Fruit fly (Drosophila melanogaster) whole organism, embryonic: ENCODE results near the gene rasp.

Source experiments
- Abd-B ChIP-seq: fragments of 200-800 bp; sonication (Bioruptor generic); optimal IDR thresholded peaks from 2 replicates; lab custom pipeline; 2018; ENCODE audit warnings: missing biosample characterization, mild to moderate bottlenecking, missing genetic modification characterization, moderate library complexity
- Adf1 ChIP-seq: fragments of 200-800 bp; sonication (Bioruptor generic); IDR thresholded peaks from 2 replicates; pipeline ENCODE4 v1.3.6; 2022; ENCODE audit warnings: missing biosample characterization, missing genetic modification characterization
- CG14965 ChIP-seq: fragments of 200-800 bp; sonication (Bioruptor generic); optimal IDR thresholded peaks from 2 replicates; lab custom pipeline; 2016; ENCODE audit warnings: missing biosample characterization, missing genetic modification characterization, borderline replicate concordance
- CG1529 ChIP-seq: fragments of 200-800 bp; sonication (Bioruptor generic); optimal IDR thresholded peaks from 3 replicates; lab custom pipeline; 2018; ENCODE audit warnings: missing biosample characterization, missing genetic modification characterization
- CG1647 ChIP-seq: fragments of 200-800 bp; sonication (Bioruptor generic); optimal IDR thresholded peaks from 3 replicates; lab custom pipeline; 2016; ENCODE audit warnings: missing biosample characterization, missing genetic modification characterization
- CG17612 ChIP-seq: fragments of 200-800 bp; sonication (Bioruptor generic); IDR thresholded peaks from 2 replicates; pipeline ENCODE4 v1.3.6; 2022; ENCODE audit warnings: missing biosample characterization, missing genetic modification characterization
- CG17829 ChIP-seq: fragments of 200-800 bp; optimal IDR thresholded peaks from 2 replicates; lab custom pipeline; 2019; ENCODE audit warnings: missing biosample characterization, mild to moderate bottlenecking, missing genetic modification characterization, moderate library complexity
- CG18764 ChIP-seq: fragments of 200-800 bp; sonication (Bioruptor generic); optimal IDR thresholded peaks from 3 replicates; lab custom pipeline; 2016; ENCODE audit warnings: missing biosample characterization, missing genetic modification characterization
- CG31224 ChIP-seq: fragments of 200-800 bp; sonication (Bioruptor generic); IDR thresholded peaks from 2 replicates; pipeline ENCODE4 v1.3.6; 2022; ENCODE audit warnings: missing biosample characterization, missing genetic modification characterization
- CG32767 ChIP-seq: fragments of 200-800 bp; sonication (Bioruptor generic); IDR thresholded peaks from 2 replicates; pipeline ENCODE4 v1.3.6; 2022; ENCODE audit warnings: missing biosample characterization, missing genetic modification characterization
- CG6765 ChIP-seq: fragments of 200-800 bp; sonication (Bioruptor generic); optimal IDR thresholded peaks from 3 replicates; lab custom pipeline; 2017; ENCODE audit warnings: missing biosample characterization, mild to moderate bottlenecking, missing genetic modification characterization
- CG8478 ChIP-seq: fragments of >200 bp; optimal IDR thresholded peaks from 2 replicates; lab custom pipeline; 2018
- CG9437 ChIP-seq: fragments of 200-800 bp; sonication (Bioruptor generic); optimal IDR thresholded peaks from 2 replicates; lab custom pipeline; 2018; ENCODE audit warnings: missing biosample characterization, mild to moderate bottlenecking, missing genetic modification characterization
- CG9797 ChIP-seq: fragments of 200-800 bp; sonication (Bioruptor generic); optimal IDR thresholded peaks from 3 replicates; lab custom pipeline; 2018; ENCODE audit warnings: missing biosample characterization, mild to moderate bottlenecking, missing genetic modification characterization
- CG9876 ChIP-seq: fragments of 200-800 bp; sonication (Bioruptor generic); optimal IDR thresholded peaks from 2 replicates; lab custom pipeline; 2016; ENCODE audit warnings: missing biosample characterization, missing genetic modification characterization
- Dbx ChIP-seq: fragments of 200-800 bp; sonication (Bioruptor generic); IDR thresholded peaks from 3 replicates; pipeline ENCODE4 v1.3.6; 2022; ENCODE audit warnings: missing biosample characterization, missing genetic modification characterization
- E2f1 ChIP-seq: fragments of 200-800 bp; sonication (Bioruptor generic); IDR thresholded peaks from 2 replicates; pipeline ENCODE4 v1.3.6; 2022; ENCODE audit warnings: missing biosample characterization, missing genetic modification characterization
- Eip74EF ChIP-seq, 2 experiments: fragments of 200-800 bp in 1 of 2; fragments of >200 bp in 1 of 2; sonication (Bioruptor generic) in 1 of 2; optimal IDR thresholded peaks; 2 replicates each; lab custom pipeline; 2017 to 2019; ENCODE audit warnings: missing biosample characterization in 2 of 2, missing genetic modification characterization in 2 of 2, mild to moderate bottlenecking in 1 of 2, moderate library complexity in 1 of 2
- Fer3 ChIP-seq: fragments of 200-800 bp; sonication (Bioruptor generic); optimal IDR thresholded peaks from 2 replicates; lab custom pipeline; 2018; ENCODE audit warnings: missing biosample characterization, mild to moderate bottlenecking, missing genetic modification characterization, moderate library complexity
- H15 ChIP-seq: fragments of 200-800 bp; sonication (Bioruptor generic); IDR thresholded peaks from 3 replicates; pipeline ENCODE4 v1.3.6; 2022; ENCODE audit warnings: missing biosample characterization, missing genetic modification characterization
- HLHmδ ChIP-seq: fragments of 200-800 bp; sonication (Bioruptor generic); optimal IDR thresholded peaks from 2 replicates; lab custom pipeline; 2018; ENCODE audit warnings: missing biosample characterization, mild to moderate bottlenecking, missing genetic modification characterization, moderate library complexity
- Hmx ChIP-seq: fragments of 200-800 bp; sonication (Bioruptor generic); optimal IDR thresholded peaks from 2 replicates; lab custom pipeline; 2016; ENCODE audit warnings: missing biosample characterization, missing genetic modification characterization
- Med ChIP-seq: fragments of 200-800 bp; sonication (Bioruptor generic); peaks from one replicate; lab custom pipeline; 2016; ENCODE audit warnings: missing biosample characterization, missing genetic modification characterization, mild to moderate bottlenecking, inconsistent platforms, moderate library complexity
- NC2α ChIP-seq: fragments of 200-800 bp; sonication (Bioruptor generic); optimal IDR thresholded peaks from 2 replicates; lab custom pipeline; 2016; ENCODE audit warnings: missing biosample characterization, missing genetic modification characterization
- Opbp ChIP-seq: fragments of 200-800 bp; sonication (Bioruptor generic); IDR thresholded peaks from 3 replicates; pipeline ENCODE4 v1.3.6; 2022; ENCODE audit warnings: missing biosample characterization, missing genetic modification characterization; ENCODE audit not compliant: partially characterized antibody
- TFAM ChIP-seq: fragments of 200-800 bp; sonication (Bioruptor generic); optimal IDR thresholded peaks from 2 replicates; lab custom pipeline; 2017; ENCODE audit warnings: missing biosample characterization, missing genetic modification characterization, inconsistent platforms
- Xbp1 ChIP-seq: fragments of 200-800 bp; sonication (Bioruptor generic); optimal IDR thresholded peaks from 3 replicates; lab custom pipeline; 2016; ENCODE audit warnings: missing biosample characterization, mild to moderate bottlenecking, missing genetic modification characterization
- ap ChIP-seq: fragments of 200-800 bp; sonication (Bioruptor generic); IDR thresholded peaks from 2 replicates; pipeline ENCODE4 v1.3.6; 2022; ENCODE audit warnings: missing biosample characterization, missing genetic modification characterization
- az2 ChIP-seq: fragments of 200-800 bp; sonication (Bioruptor generic); optimal IDR thresholded peaks from 3 replicates; lab custom pipeline; 2016; ENCODE audit warnings: missing biosample characterization, missing genetic modification characterization
- crc ChIP-seq: fragments of 200-800 bp; sonication (Bioruptor generic); optimal IDR thresholded peaks from 2 replicates; lab custom pipeline; 2016; ENCODE audit warnings: missing biosample characterization, missing genetic modification characterization
- crp ChIP-seq, 2 experiments: fragments of 200-800 bp; sonication (Bioruptor generic); optimal IDR thresholded peaks; 2 replicates in 1 of 2; 3 replicates in 1 of 2; lab custom pipeline; 2017; ENCODE audit warnings: missing biosample characterization in 2 of 2, missing genetic modification characterization in 2 of 2, mild to moderate bottlenecking in 1 of 2, moderate library complexity in 1 of 2
- cwo ChIP-seq: fragments of 200-800 bp; sonication (Bioruptor generic); optimal IDR thresholded peaks from 3 replicates; lab custom pipeline; 2017; ENCODE audit warnings: missing biosample characterization, missing genetic modification characterization, mild to moderate bottlenecking, moderate library complexity, missing genetic modification reagents
- en ChIP-seq: fragments of 200-800 bp; sonication (Bioruptor generic); optimal IDR thresholded peaks from 2 replicates; lab custom pipeline; 2016; ENCODE audit warnings: missing biosample characterization, missing genetic modification characterization
- fd96Cb ChIP-seq: fragments of 200-800 bp; sonication (Bioruptor generic); optimal IDR thresholded peaks from 2 replicates; lab custom pipeline; 2018; ENCODE audit warnings: missing biosample characterization, mild to moderate bottlenecking, missing genetic modification characterization, moderate library complexity
- ham ChIP-seq: fragments of 200-800 bp; sonication (Bioruptor generic); IDR thresholded peaks from 2 replicates; pipeline ENCODE4 v1.3.6; 2022; ENCODE audit warnings: missing biosample characterization, missing genetic modification characterization
- insv ChIP-seq, 2 experiments: fragments of 200-800 bp; sonication (Bioruptor generic); optimal IDR thresholded peaks; 3 replicates each; lab custom pipeline; 2016 to 2018; ENCODE audit warnings: missing biosample characterization in 2 of 2, missing genetic modification characterization in 2 of 2
- jumu ChIP-seq: fragments of 200-800 bp; sonication (Bioruptor generic); optimal IDR thresholded peaks from 3 replicates; lab custom pipeline; 2016; ENCODE audit warnings: missing biosample characterization, missing genetic modification characterization
- kay ChIP-seq: fragments of 200-800 bp; sonication (Bioruptor generic); optimal IDR thresholded peaks from 2 replicates; lab custom pipeline; 2016; ENCODE audit warnings: missing biosample characterization, missing genetic modification characterization
- lilli ChIP-seq: fragments of 200-800 bp; sonication (Bioruptor generic); optimal IDR thresholded peaks from 3 replicates; lab custom pipeline; 2016; ENCODE audit warnings: missing biosample characterization, missing genetic modification characterization
- mirr ChIP-seq: fragments of 200-800 bp; sonication (Bioruptor generic); optimal IDR thresholded peaks from 3 replicates; lab custom pipeline; 2018; ENCODE audit warnings: missing biosample characterization, mild to moderate bottlenecking, missing genetic modification characterization
- nerfin-1 ChIP-seq: fragments of 200-800 bp; sonication (Bioruptor generic); optimal IDR thresholded peaks from 3 replicates; lab custom pipeline; 2019; ENCODE audit warnings: missing biosample characterization, mild to moderate bottlenecking, missing genetic modification characterization, moderate library complexity
- oc ChIP-seq: fragments of 200-800 bp; sonication (Bioruptor generic); optimal IDR thresholded peaks from 2 replicates; lab custom pipeline; 2018; ENCODE audit warnings: missing biosample characterization, mild to moderate bottlenecking, missing genetic modification characterization, moderate library complexity
- org-1 ChIP-seq: fragments of 200-800 bp; sonication (Bioruptor generic); optimal IDR thresholded peaks from 2 replicates; lab custom pipeline; 2017; ENCODE audit warnings: missing biosample characterization, missing genetic modification characterization
- pho ChIP-seq: fragments of 200-800 bp; sonication (Bioruptor generic); optimal IDR thresholded peaks from 2 replicates; lab custom pipeline; 2016; ENCODE audit warnings: missing biosample characterization, missing genetic modification characterization
- psq ChIP-seq: fragments of 200-800 bp; sonication (Bioruptor generic); optimal IDR thresholded peaks from 2 replicates; lab custom pipeline; 2017; ENCODE audit warnings: missing biosample characterization, missing genetic modification characterization
- seq ChIP-seq: fragments of 200-800 bp; sonication (Bioruptor generic); IDR thresholded peaks from 2 replicates; pipeline ENCODE4 v1.3.6; 2022; ENCODE audit warnings: missing biosample characterization, missing genetic modification characterization
- stc ChIP-seq: fragments of 200-800 bp; sonication (Bioruptor generic); IDR thresholded peaks from 2 replicates; pipeline ENCODE4 v1.3.6; 2022; ENCODE audit warnings: missing biosample characterization, missing genetic modification characterization
- tin ChIP-seq: fragments of 200-800 bp; sonication (Bioruptor generic); optimal IDR thresholded peaks from 3 replicates; lab custom pipeline; 2016; ENCODE audit warnings: missing biosample characterization, missing genetic modification characterization
- vnd ChIP-seq: fragments of 200-800 bp; sonication (Bioruptor generic); IDR thresholded peaks from 3 replicates; pipeline ENCODE4 v1.3.6; 2022; ENCODE audit warnings: missing biosample characterization, missing genetic modification characterization; ENCODE audit not compliant: partially characterized antibody

rasp gene

dm6 chr3L:3198447-3199402 is 36.7 kb downstream of the rasp start, which contains the start of the genes CG32276 and gry (continued):
- TF ChIP-seq jumu (GFP tag; lab: Kevin White, UChicago): peak; percentile 88
- TF ChIP-seq stc (GFP tag; lab: Robert Waterston, UW): peak; percentile 62
- TF ChIP-seq CG18764: peak; percentile 74
- TF ChIP-seq ham (GFP tag; lab: Robert Waterston, UW): no peak
- TF ChIP-seq CG9437: peak; percentile 85
- peak; percentile 53 for TF ChIP-seq E2f1 (GFP tag; lab: Robert Waterston, UW)
- TF ChIP-seq lilli (GFP tag; lab: Kevin White, UChicago): peak; percentile 88
- no peak for TF ChIP-seq Opbp (GFP tag; lab: Robert Waterston, UW)
- peak; percentile 43 for TF ChIP-seq Abd-B (GFP tag; lab: Kevin White, UChicago)
- peak; percentile 30 for TF ChIP-seq org-1 (GFP tag; lab: Kevin White, UChicago)
- TF ChIP-seq seq: peak; percentile 45; the same call in 1 of the 2 replicates
- peak; percentile 69; the same call in 1 of the 3 replicates for TF ChIP-seq Dbx (GFP tag; lab: Robert Waterston, UW)
- TF ChIP-seq Med (GFP tag; lab: Kevin White, UChicago): peak; percentile 97
- peak; percentile 83 for TF ChIP-seq kay (GFP tag; lab: Kevin White, UChicago)
- TF ChIP-seq Adf1: no peak
- TF ChIP-seq CG8478 (lab: Kevin White, UChicago): no peak
- TF ChIP-seq Hmx: no peak
- TF ChIP-seq en (GFP tag; lab: Kevin White, UChicago): peak; percentile 53
- TF ChIP-seq oc (tag; lab: Kevin White, UChicago): no peak
- TF ChIP-seq CG17829 (tag; lab: Kevin White, UChicago): peak; percentile 87
- TF ChIP-seq ap: peak; percentile 82
- TF ChIP-seq Fer3 (tag; lab: Kevin White, UChicago): peak; percentile 72
- TF ChIP-seq TFAM (GFP tag; lab: Kevin White, UChicago): peak; percentile 5
- peak; percentile 61 for TF ChIP-seq cwo (GFP tag; lab: Kevin White, UChicago)
- TF ChIP-seq fd96Cb: peak; percentile 57
- peak; percentile 64 for TF ChIP-seq CG32767 (GFP tag; lab: Robert Waterston, UW)
- peak; percentile 85 for TF ChIP-seq tin (GFP tag; lab: Kevin White, UChicago)
- TF ChIP-seq psq: peak; percentile 47
- peak; percentile 96 for TF ChIP-seq Xbp1 (GFP tag; lab: Kevin White, UChicago)
- no peak for TF ChIP-seq vnd (GFP tag; lab: Robert Waterston, UW)
- peak in 1 of 2 experiments; percentile 91 for TF ChIP-seq insv (GFP tag; optimal IDR thresholded peaks at IDR 0.05; lab: Kevin White, UChicago)
- peak; percentile 96 for TF ChIP-seq CG9797 (GFP tag; lab: Kevin White, UChicago)
- peak; percentile 63; the same call in 2 of the 3 replicates for TF ChIP-seq H15 (GFP tag; lab: Robert Waterston, UW)
- TF ChIP-seq CG6765 (GFP tag; lab: Kevin White, UChicago): no peak
- peak; percentile 79 for TF ChIP-seq az2 (GFP tag; lab: Kevin White, UChicago)
- TF ChIP-seq NC2α (GFP tag; lab: Kevin White, UChicago): no peak
- TF ChIP-seq nerfin-1 (tag; lab: Kevin White, UChicago): peak; percentile 53
- TF ChIP-seq pho: peak; percentile 79
- TF ChIP-seq mirr (GFP tag; lab: Kevin White, UChicago): peak; percentile 70
- TF ChIP-seq crp (GFP tag; optimal IDR thresholded peaks at IDR 0.05; lab: Kevin White, UChicago): peak in 1 of 2 experiments; percentile 60
- TF ChIP-seq CG31224 (GFP tag; lab: Robert Waterston, UW): peak; percentile 66
- TF ChIP-seq CG1647 (GFP tag; lab: Kevin White, UChicago): peak; percentile 79
- peak; percentile 48 for TF ChIP-seq crc (GFP tag; lab: Kevin White, UChicago)
- TF ChIP-seq HLHmδ: peak; percentile 50
- peak; percentile 55 for TF ChIP-seq CG9876 (GFP tag; lab: Kevin White, UChicago)
- no peak for TF ChIP-seq CG14965 (GFP tag; lab: Kevin White, UChicago)
- TF ChIP-seq CG1529: no peak
- no peak for TF ChIP-seq CG17612 (GFP tag; lab: Robert Waterston, UW)
- TF ChIP-seq Eip74EF (GFP tag; optimal IDR thresholded peaks at IDR 0.05; lab: Kevin White, UChicago): no peak
